Worm (Caenorhabditis elegans): ENCODE data around the gene F07B10.4.

- TF ChIP-seq W03F9.2 (tag; optimal IDR thresholded peaks at IDR 0.05) = no peak
- TF ChIP-seq dao-5 (tag; optimal IDR thresholded peaks at IDR 0.05) = no peak
- TF ChIP-seq him-1 (tag; optimal IDR thresholded peaks at IDR 0.05) = no peak
These were observed 5.9 kb upstream of the F07B10.4 start, which contains the start of gene str-115 for ce11 chrV:11268791-11269190.
